Fruit fly (Drosophila melanogaster) whole organism, embryonic: ENCODE data around the gene CG5909.
A peak's percentile ranks its signal among the peaks of the same experiment; 100 is the strongest.

Source experiments
- CG10565 ChIP-seq: fragments of 200-800 bp; sonication (Bioruptor generic); optimal IDR thresholded peaks from 3 replicates; lab custom pipeline; 2016; ENCODE audit warnings: missing biosample characterization, mild to moderate bottlenecking, missing genetic modification characterization
- CG11695 ChIP-seq: fragments of 200-800 bp; sonication (Bioruptor generic); IDR thresholded peaks from 3 replicates; pipeline ENCODE4 v1.3.6; 2022; ENCODE audit warnings: missing biosample characterization, missing genetic modification characterization
- CG13123 ChIP-seq: fragments of 200-800 bp; sonication (Bioruptor generic); optimal IDR thresholded peaks from 2 replicates; lab custom pipeline; 2016; ENCODE audit warnings: missing biosample characterization, missing genetic modification characterization
- CG13624 ChIP-seq: fragments of 200-800 bp; sonication (Bioruptor generic); optimal IDR thresholded peaks from 2 replicates; lab custom pipeline; 2016; ENCODE audit warnings: missing biosample characterization, missing genetic modification characterization
- CG14014 ChIP-seq: fragments of 200-800 bp; sonication (Bioruptor generic); IDR thresholded peaks from 2 replicates; pipeline ENCODE4 v1.3.6; 2022; ENCODE audit warnings: missing biosample characterization, missing genetic modification characterization
- CG14667 ChIP-seq: fragments of 200-800 bp; sonication (Bioruptor generic); IDR thresholded peaks from 2 replicates; pipeline ENCODE4 v1.3.6; 2022; ENCODE audit warnings: missing biosample characterization, missing genetic modification characterization
- CG3065 ChIP-seq: fragments of 200-800 bp; sonication (Bioruptor generic); optimal IDR thresholded peaks from 2 replicates; lab custom pipeline; 2016; ENCODE audit warnings: missing biosample characterization, missing genetic modification characterization
- CG33213 ChIP-seq: fragments of 200-800 bp; sonication (Bioruptor generic); optimal IDR thresholded peaks from 3 replicates; lab custom pipeline; 2016; ENCODE audit warnings: missing biosample characterization, missing genetic modification characterization
- CG34224 ChIP-seq: fragments of 200-800 bp; sonication (Bioruptor generic); IDR thresholded peaks from 3 replicates; pipeline ENCODE4 v1.3.6; 2022; ENCODE audit warnings: missing biosample characterization, missing genetic modification characterization; ENCODE audit not compliant: partially characterized antibody
- CG34422 ChIP-seq: fragments of 200-800 bp; sonication (Bioruptor generic); IDR thresholded peaks from 3 replicates; pipeline ENCODE4 v1.3.6; 2022; ENCODE audit warnings: missing biosample characterization, missing genetic modification characterization
- CG4360 ChIP-seq: fragments of 200-800 bp; sonication (Bioruptor generic); IDR thresholded peaks from 2 replicates; pipeline ENCODE4 v1.3.6; 2022; ENCODE audit warnings: missing biosample characterization, missing genetic modification characterization
- CG4617 ChIP-seq: fragments of 200-800 bp; sonication (Bioruptor generic); optimal IDR thresholded peaks from 3 replicates; lab custom pipeline; 2016; ENCODE audit warnings: missing biosample characterization, missing genetic modification characterization, borderline replicate concordance
- CG4730 ChIP-seq: fragments of 200-800 bp; sonication (Bioruptor generic); IDR thresholded peaks from 2 replicates; pipeline ENCODE4 v1.3.6; 2022; ENCODE audit warnings: missing biosample characterization, missing genetic modification characterization
- CG4820 ChIP-seq: fragments of 200-800 bp; sonication (Bioruptor generic); optimal IDR thresholded peaks from 3 replicates; lab custom pipeline; 2016; ENCODE audit warnings: missing biosample characterization, missing genetic modification characterization
- CG6272 ChIP-seq: fragments of 200-800 bp; sonication (Bioruptor generic); IDR thresholded peaks from 2 replicates; pipeline ENCODE4 v1.3.6; 2022; ENCODE audit warnings: missing biosample characterization, missing genetic modification characterization
- CG6683 ChIP-seq: fragments of 200-800 bp; sonication (Bioruptor generic); optimal IDR thresholded peaks from 2 replicates; lab custom pipeline; 2017; ENCODE audit warnings: missing biosample characterization, mild to moderate bottlenecking, missing genetic modification characterization, missing genetic modification reagents
- CG6765 ChIP-seq: fragments of 200-800 bp; sonication (Bioruptor generic); optimal IDR thresholded peaks from 3 replicates; lab custom pipeline; 2017; ENCODE audit warnings: missing biosample characterization, mild to moderate bottlenecking, missing genetic modification characterization
- CG7357 ChIP-seq: fragments of 200-800 bp; sonication (Bioruptor generic); IDR thresholded peaks from 3 replicates; pipeline ENCODE4 v1.3.6; 2022; ENCODE audit warnings: missing biosample characterization, missing genetic modification characterization
- CG8924 ChIP-seq: fragments of 200-800 bp; optimal IDR thresholded peaks from 3 replicates; lab custom pipeline; 2019; ENCODE audit warnings: missing biosample characterization, mild to moderate bottlenecking, missing genetic modification characterization, moderate library complexity
- CG9609 ChIP-seq: fragments of 200-800 bp; sonication (Bioruptor generic); optimal IDR thresholded peaks from 3 replicates; lab custom pipeline; 2016; ENCODE audit warnings: missing biosample characterization, missing genetic modification characterization
- CHES-1-like ChIP-seq: fragments of 200-800 bp; sonication (Bioruptor generic); optimal IDR thresholded peaks from 2 replicates; lab custom pipeline; 2016; ENCODE audit warnings: missing biosample characterization, missing genetic modification characterization
- Elba2 ChIP-seq: fragments of 200-800 bp; sonication (Bioruptor generic); optimal IDR thresholded peaks from 3 replicates; lab custom pipeline; 2016; ENCODE audit warnings: missing biosample characterization, missing genetic modification characterization
- Fer2 ChIP-seq: fragments of 200-800 bp; sonication (Bioruptor generic); optimal IDR thresholded peaks from 2 replicates; lab custom pipeline; 2018; ENCODE audit warnings: missing biosample characterization, mild to moderate bottlenecking, missing genetic modification characterization, moderate library complexity
- Kr ChIP-seq: fragments of 200-800 bp; sonication (Bioruptor generic); optimal IDR thresholded peaks from 2 replicates; lab custom pipeline; 2017; ENCODE audit warnings: missing biosample characterization, mild to moderate bottlenecking, missing genetic modification characterization
- MESR4 ChIP-seq: fragments of 200-800 bp; sonication (Bioruptor generic); optimal IDR thresholded peaks from 2 replicates; lab custom pipeline; 2018; ENCODE audit warnings: missing biosample characterization, mild to moderate bottlenecking, missing genetic modification characterization, moderate library complexity
- Mrtf ChIP-seq: fragments of 200-800 bp; sonication (Bioruptor generic); IDR thresholded peaks from 3 replicates; pipeline ENCODE4 v1.3.6; 2022; ENCODE audit warnings: missing biosample characterization, missing genetic modification characterization
- NK7.1 ChIP-seq: fragments of 200-800 bp; sonication (Bioruptor generic); optimal IDR thresholded peaks from 3 replicates; lab custom pipeline; 2016; ENCODE audit warnings: missing biosample characterization, missing genetic modification characterization
- Rfx ChIP-seq: fragments of 200-800 bp; sonication (Bioruptor generic); IDR thresholded peaks from 2 replicates; pipeline ENCODE4 v1.3.6; 2022; ENCODE audit warnings: missing biosample characterization, missing genetic modification characterization
- Six4 ChIP-seq: fragments of 200-800 bp; sonication (Bioruptor generic); optimal IDR thresholded peaks from 2 replicates; lab custom pipeline; 2016; ENCODE audit warnings: missing biosample characterization, missing genetic modification characterization
- bbx ChIP-seq: fragments of 200-800 bp; sonication (Bioruptor generic); IDR thresholded peaks from 2 replicates; pipeline ENCODE4 v1.3.6; 2022; ENCODE audit warnings: missing biosample characterization, missing genetic modification characterization; ENCODE audit not compliant: partially characterized antibody
- chif ChIP-seq, 2 experiments: fragments of 200-800 bp; sonication (Bioruptor generic); optimal IDR thresholded peaks; 3 replicates each; lab custom pipeline; 2016; ENCODE audit warnings: missing biosample characterization in 2 of 2, missing genetic modification characterization in 2 of 2
- dysf ChIP-seq: fragments of 200-800 bp; sonication (Bioruptor generic); IDR thresholded peaks from 3 replicates; pipeline ENCODE4 v1.3.6; 2022; ENCODE audit warnings: missing biosample characterization, missing genetic modification characterization
- eve ChIP-seq, 2 experiments: fragments of >200 bp; optimal IDR thresholded peaks; 2 replicates each; lab custom pipeline; 2017; ENCODE audit warnings: missing biosample characterization in 2 of 2, missing genetic modification characterization in 2 of 2
- fd102C ChIP-seq: fragments of 200-800 bp; sonication (Bioruptor generic); optimal IDR thresholded peaks from 2 replicates; lab custom pipeline; 2018; ENCODE audit warnings: missing biosample characterization, mild to moderate bottlenecking, missing genetic modification characterization, moderate library complexity
- her ChIP-seq: fragments of 200-800 bp; sonication (Bioruptor generic); optimal IDR thresholded peaks from 2 replicates; lab custom pipeline; 2016; ENCODE audit warnings: missing biosample characterization, missing genetic modification characterization
- hkb ChIP-seq, 2 experiments: fragments of 200-800 bp in 1 of 2; fragments of >200 bp in 1 of 2; sonication (Bioruptor generic) in 1 of 2; IDR thresholded peaks in 1 of 2; optimal IDR thresholded peaks in 1 of 2; 2 replicates each; pipeline versions ENCODE4 v1.3.6 to Lab custom; 2017 to 2022; ENCODE audit warnings: missing biosample characterization in 1 of 2, missing genetic modification characterization in 1 of 2
- kah ChIP-seq: fragments of 200-800 bp; sonication (Bioruptor generic); optimal IDR thresholded peaks from 2 replicates; lab custom pipeline; 2018; ENCODE audit warnings: missing biosample characterization, mild to moderate bottlenecking, missing genetic modification characterization
- kni ChIP-seq: fragments of 200-800 bp; sonication (Bioruptor generic); optimal IDR thresholded peaks from 3 replicates; lab custom pipeline; 2017; ENCODE audit warnings: mild to moderate bottlenecking, missing biosample characterization, missing genetic modification reagents, missing genetic modification characterization
- lab ChIP-seq: fragments of 200-800 bp; sonication (Bioruptor generic); optimal IDR thresholded peaks from 3 replicates; lab custom pipeline; 2017; ENCODE audit warnings: missing biosample characterization, missing genetic modification characterization, mild to moderate bottlenecking, moderate library complexity, missing genetic modification reagents
- luna ChIP-seq: fragments of 200-800 bp; sonication (Bioruptor generic); optimal IDR thresholded peaks from 2 replicates; lab custom pipeline; 2016; ENCODE audit warnings: missing biosample characterization, missing genetic modification characterization
- pnt ChIP-seq: fragments of 200-800 bp; sonication (Bioruptor generic); optimal IDR thresholded peaks from 3 replicates; lab custom pipeline; 2016; ENCODE audit warnings: missing biosample characterization, missing genetic modification characterization
- ranshi ChIP-seq: fragments of 200-800 bp; sonication (Bioruptor generic); IDR thresholded peaks from 2 replicates; pipeline ENCODE4 v1.3.6; 2022; ENCODE audit warnings: missing biosample characterization, missing genetic modification characterization
- run ChIP-seq: fragments of 200-800 bp; sonication (Bioruptor generic); optimal IDR thresholded peaks from 3 replicates; lab custom pipeline; 2018; ENCODE audit warnings: missing biosample characterization, mild to moderate bottlenecking, missing genetic modification characterization
- sens-2 ChIP-seq: fragments of 200-800 bp; sonication (Bioruptor generic); IDR thresholded peaks from 2 replicates; pipeline ENCODE4 v1.3.6; 2022; ENCODE audit warnings: missing biosample characterization, missing genetic modification characterization
- tio ChIP-seq: fragments of 200-800 bp; sonication (Bioruptor generic); optimal IDR thresholded peaks from 2 replicates; lab custom pipeline; 2017; ENCODE audit warnings: missing biosample characterization, missing genetic modification characterization, inconsistent platforms
- zen ChIP-seq: fragments of 200-800 bp; sonication (Bioruptor generic); optimal IDR thresholded peaks from 3 replicates; lab custom pipeline; 2018; ENCODE audit warnings: missing biosample characterization, mild to moderate bottlenecking, missing genetic modification characterization, moderate library complexity
- zen2 ChIP-seq: fragments of 200-800 bp; sonication (Bioruptor generic); IDR thresholded peaks from 3 replicates; pipeline ENCODE4 v1.3.6; 2022; ENCODE audit warnings: missing biosample characterization, missing genetic modification characterization; ENCODE audit not compliant: partially characterized antibody

CG5909 gene

dm6 chr3R:27135692-27136641, 25.0 kb upstream of the CG5909 start (continued):
- TF ChIP-seq kni = peak; percentile 66
- peak; percentile 25 for TF ChIP-seq her (GFP tag; lab: Kevin White, UChicago)
- TF ChIP-seq pnt (GFP tag; lab: Kevin White, UChicago) = peak; percentile 59
- peak; percentile 17; the same call in 1 of the 3 replicates for TF ChIP-seq dysf
- no peak for TF ChIP-seq CG9609 (GFP tag; lab: Kevin White, UChicago)
- TF ChIP-seq CG4617 (GFP tag; lab: Kevin White, UChicago) = no peak
- TF ChIP-seq kah = peak; percentile 32
- 0 out of 2 replicates have a peak, but pooled peaks have one; percentile 9 for TF ChIP-seq CG4730
- peak; percentile 49; the same call in 1 of the 2 replicates for TF ChIP-seq sens-2 (GFP tag; lab: Robert Waterston, UW)
- 0 out of 3 replicates have a peak, but pooled peaks have one; percentile 32 for TF ChIP-seq CG34422 (GFP tag; lab: Robert Waterston, UW)
- peak; percentile 36 for TF ChIP-seq CG4820 (GFP tag; lab: Kevin White, UChicago)
- TF ChIP-seq MESR4 (GFP tag; lab: Kevin White, UChicago) = peak; percentile 1
- TF ChIP-seq ranshi (GFP tag; lab: Robert Waterston, UW) = peak; percentile 45; the same call in 1 of the 2 replicates
- peak; percentile 82 for TF ChIP-seq CG33213
- TF ChIP-seq CG14667 = no peak
- peak; percentile 22 for TF ChIP-seq CG10565 (GFP tag; lab: Kevin White, UChicago)
- peak; percentile 50 for TF ChIP-seq CHES-1-like (GFP tag; lab: Kevin White, UChicago)
- peak; percentile 82 for TF ChIP-seq lab (GFP tag; lab: Kevin White, UChicago)
- TF ChIP-seq CG4360 (GFP tag; lab: Robert Waterston, UW) = peak; percentile 60
- TF ChIP-seq tio (GFP tag; lab: Kevin White, UChicago) = peak; percentile 55
- no peak for TF ChIP-seq zen2 (GFP tag; lab: Robert Waterston, UW)
- no peak for TF ChIP-seq CG7357
- TF ChIP-seq CG11695 (GFP tag; lab: Robert Waterston, UW) = 0 out of 3 replicates have a peak, but pooled peaks have one; percentile 24
- TF ChIP-seq chif (GFP tag; optimal IDR thresholded peaks at IDR 0.05; lab: Kevin White, UChicago) = peak; percentile 41 to 74
- TF ChIP-seq eve (GFP tag; optimal IDR thresholded peaks at IDR 0.05; lab: Kevin White, UChicago) = peak in 1 of 2 experiments; percentile 73
- peak; percentile 51 for TF ChIP-seq Six4 (GFP tag; lab: Kevin White, UChicago)
- no peak for TF ChIP-seq luna
- TF ChIP-seq fd102C (GFP tag; lab: Kevin White, UChicago) = peak; percentile 94
- TF ChIP-seq Fer2 (tag; lab: Kevin White, UChicago) = no peak
- peak; percentile 42 for TF ChIP-seq CG6683 (GFP tag; lab: Kevin White, UChicago)
- TF ChIP-seq CG6272 (GFP tag; lab: Robert Waterston, UW) = no peak
- TF ChIP-seq zen (tag; lab: Kevin White, UChicago) = peak; percentile 75
- peak; percentile 30 for TF ChIP-seq CG13624 (GFP tag; lab: Kevin White, UChicago)
- TF ChIP-seq CG34224 = no peak
- TF ChIP-seq bbx (GFP tag; lab: Robert Waterston, UW) = no peak
- peak; percentile 43 for TF ChIP-seq CG3065
- TF ChIP-seq NK7.1 = peak; percentile 62
- no peak for TF ChIP-seq CG6765 (GFP tag; lab: Kevin White, UChicago)
- TF ChIP-seq CG14014 (GFP tag; lab: Robert Waterston, UW) = peak; percentile 53; the same call in 1 of the 2 replicates
- TF ChIP-seq CG8924 (tag; lab: Kevin White, UChicago) = peak; percentile 72
- TF ChIP-seq run (tag; lab: Kevin White, UChicago) = peak; percentile 30
- no peak for TF ChIP-seq hkb (optimal IDR thresholded peaks at IDR 0.05; lab: Kevin White, UChicago)
- TF ChIP-seq hkb (GFP tag; IDR thresholded peaks at IDR 0.05; lab: Robert Waterston, UW) = peak; percentile 61; the same call in 1 of the 2 replicates
- TF ChIP-seq Rfx (GFP tag; lab: Robert Waterston, UW) = peak; percentile 47; the same call in 1 of the 2 replicates
- peak; percentile 91 for TF ChIP-seq Kr (GFP tag; lab: Kevin White, UChicago)
- TF ChIP-seq Mrtf (GFP tag; lab: Robert Waterston, UW) = no peak
- peak; percentile 66 for TF ChIP-seq CG13123
- no peak for TF ChIP-seq Elba2 (GFP tag; lab: Kevin White, UChicago)
